Worm (Caenorhabditis elegans) whole organism, L2 larva: ENCODE measurements around the gene B0310.1.

Experiments used
- C34F6.9 ChIP-seq: fragments of 150-350 bp; optimal IDR thresholded peaks from 2 replicates; lab custom pipeline; 2014; ENCODE audit warnings: missing biosample characterization, missing genetic modification characterization
- aly-2 ChIP-seq: fragments of 150-350 bp; optimal IDR thresholded peaks from 2 replicates; lab custom pipeline; 2014; ENCODE audit warnings: missing biosample characterization, missing genetic modification characterization
- ama-1 ChIP-seq: fragments of 150-350 bp; optimal IDR thresholded peaks from 2 replicates; lab custom pipeline; 2018; ENCODE audit warnings: inconsistent platforms
- blmp-1 ChIP-seq: sonication (generic microtip); optimal IDR thresholded peaks from 2 replicates; lab custom pipeline; 2017; ENCODE audit warnings: missing genetic modification characterization, mild to moderate bottlenecking, missing compliant biosample characterization, antibody characterized with exemption, moderate library complexity; ENCODE audit not compliant: insufficient read depth
- ceh-82 ChIP-seq: fragments of 150-350 bp; optimal IDR thresholded peaks from 2 replicates; lab custom pipeline; 2014; ENCODE audit warnings: missing biosample characterization, missing genetic modification characterization
- egl-27 ChIP-seq: sonication (generic microtip); optimal IDR thresholded peaks from 3 replicates; lab custom pipeline; 2017; ENCODE audit warnings: missing biosample characterization, missing genetic modification reagents, missing genetic modification characterization
- elt-1 ChIP-seq: fragments of 150-350 bp; optimal IDR thresholded peaks from 2 replicates; lab custom pipeline; 2014; ENCODE audit warnings: missing biosample characterization, missing genetic modification characterization
- lin-13 ChIP-seq: fragments of 150-350 bp; optimal IDR thresholded peaks from 2 replicates; lab custom pipeline; 2014; ENCODE audit warnings: missing biosample characterization, missing genetic modification reagents, missing genetic modification characterization
- lin-39 ChIP-seq: fragments of 150-350 bp; optimal IDR thresholded peaks from 2 replicates; lab custom pipeline; 2014; ENCODE audit warnings: missing biosample characterization, missing genetic modification reagents, missing genetic modification characterization
- skn-1 ChIP-seq: sonication (generic microtip); optimal IDR thresholded peaks from 2 replicates; lab custom pipeline; 2017; ENCODE audit warnings: missing biosample characterization, missing genetic modification characterization
- snpc-4 ChIP-seq: fragments of 150-350 bp; optimal IDR thresholded peaks from 2 replicates; lab custom pipeline; 2014; ENCODE audit warnings: missing biosample characterization, missing genetic modification characterization
- ztf-11 ChIP-seq: sonication (generic microtip); optimal IDR thresholded peaks from 2 replicates; lab custom pipeline; 2017; ENCODE audit warnings: missing biosample characterization, missing genetic modification characterization

- TF ChIP-seq ztf-11 (tag; lab: Kevin White, UChicago) = no peak
- no peak for TF ChIP-seq egl-27
- TF ChIP-seq C34F6.9 (tag; lab: Kevin White, UChicago) = no peak
- TF ChIP-seq skn-1 = no peak
- TF ChIP-seq ama-1 (lab: Kevin White, UChicago) = no peak
- TF ChIP-seq elt-1 (tag; lab: Kevin White, UChicago) = no peak
- no peak for TF ChIP-seq aly-2 (tag; lab: Kevin White, UChicago)
- TF ChIP-seq blmp-1 (tag; lab: Kevin White, UChicago) = no peak
- TF ChIP-seq lin-13 (GFP tag; lab: Kevin White, UChicago) = no peak
- no peak for TF ChIP-seq snpc-4
- TF ChIP-seq ceh-82 = no peak
- no peak for TF ChIP-seq lin-39 (tag; lab: Kevin White, UChicago)
These were observed 21.0 kb downstream of the B0310.1 start for ce11 chrX:514023-514422.
